Worm (Caenorhabditis elegans): ENCODE results near the gene prmt-5.

The prmt-5 gene

ce11 chrIII:5273396-5273857 lies 43.1 kb downstream of the prmt-5 start, which contains the start of gene ztf-8 (continued):
- TF ChIP-seq let-607 (tag; optimal IDR thresholded peaks at IDR 0.05) (no peak), hrde-1 (tag; optimal IDR thresholded peaks at IDR 0.05; ENCODE audit: borderline replicate concordance) (no peak), dpl-1 (GFP tag; optimal IDR thresholded peaks at IDR 0.05) (no peak), lin-40 (tag; optimal IDR thresholded peaks at IDR 0.05) (no peak), hlh-26 (GFP tag; conservative IDR thresholded peaks at IDR 0.05) (no peak), akir-1 (GFP tag; optimal IDR thresholded peaks at IDR 0.05) (no peak), mcd-1 (GFP tag; IDR thresholded peaks at IDR 0.05) (no peak), B0261.1 (tag; optimal IDR thresholded peaks at IDR 0.05) (peak; percentile 2), ceh-91 (GFP tag; IDR thresholded peaks at IDR 0.05) (no peak), Y53F4B.3 (GFP tag; IDR thresholded peaks at IDR 0.05) (no peak), tbx-9 (tag; optimal IDR thresholded peaks at IDR 0.05; ENCODE audit: borderline replicate concordance) (no peak), madf-3 (GFP tag; IDR thresholded peaks at IDR 0.05) (0 out of 2 replicates have a peak, but pooled peaks have one; percentile 51), let-526 (GFP tag; IDR thresholded peaks at IDR 0.05) (no peak), dpff-1 (tag; optimal IDR thresholded peaks at IDR 0.05) (peak; percentile 41), K12H6.12 (tag; optimal IDR thresholded peaks at IDR 0.05) (no peak), lsl-1 (GFP tag; optimal IDR thresholded peaks at IDR 0.05) (no peak), ceh-40 (GFP tag; IDR thresholded peaks at IDR 0.05) (no peak), cebp-1 (GFP tag; IDR thresholded peaks at IDR 0.05) (no peak), cebp-1 (tag; optimal IDR thresholded peaks at IDR 0.05) (peak; percentile 38), pha-4 (tag; optimal IDR thresholded peaks at IDR 0.05) (no peak), nfya-1 (tag; optimal IDR thresholded peaks at IDR 0.05; ENCODE audit: borderline replicate concordance, insufficient read depth) (no peak), unc-130 (GFP tag; optimal IDR thresholded peaks at IDR 0.05) (peak; percentile 10), sea-2 (GFP tag; IDR thresholded peaks at IDR 0.05) (no peak), B0336.3 (GFP tag; IDR thresholded peaks at IDR 0.05) (peak; percentile 72), Y53G8AR.9 (GFP tag; conservative IDR thresholded peaks at IDR 0.05) (peak; percentile 66; the same call in 1 of the 2 replicates), athp-1 (tag; optimal IDR thresholded peaks at IDR 0.05) (peak; percentile 42), ztf-25 (GFP tag; IDR thresholded peaks at IDR 0.05) (no peak), attf-6 (GFP tag; IDR thresholded peaks at IDR 0.05) (0 out of 2 replicates have a peak, but pooled peaks have one; percentile 47), lin-26 (GFP tag; IDR thresholded peaks at IDR 0.05) (no peak), snpc-4 (GFP tag; optimal IDR thresholded peaks at IDR 0.05) (no peak), snpc-4 (tag; optimal IDR thresholded peaks at IDR 0.05) (peak in 1 of 4 experiments; percentile 29), ceh-79 (tag; optimal IDR thresholded peaks at IDR 0.05) (no peak), T26A5.8 (tag; optimal IDR thresholded peaks at IDR 0.05) (peak; percentile 30), unc-62 (GFP tag; optimal IDR thresholded peaks at IDR 0.05) (no peak), hmg-1.2 (GFP tag; IDR thresholded peaks at IDR 0.05) (peak; percentile 18; the same call in 1 of the 2 replicates), Y56A3A.18 (GFP tag; IDR thresholded peaks at IDR 0.05) (no peak), ztf-6 (GFP tag; IDR thresholded peaks at IDR 0.05) (no peak), F52B5.7 (tag; optimal IDR thresholded peaks at IDR 0.05) (peak; percentile 10), ztf-18 (tag; optimal IDR thresholded peaks at IDR 0.05) (no peak), pbrm-1 (GFP tag; IDR thresholded peaks at IDR 0.05) (no peak), mel-28 (tag; optimal IDR thresholded peaks at IDR 0.05; ENCODE audit: borderline replicate concordance) (no peak), nhr-27 (tag; optimal IDR thresholded peaks at IDR 0.05) (no peak), cebp-2 (GFP tag; IDR thresholded peaks at IDR 0.05) (no peak), lag-1 (GFP tag; IDR thresholded peaks at IDR 0.05) (no peak), hmg-20 (GFP tag; IDR thresholded peaks at IDR 0.05) (no peak), mxl-1 (tag; optimal IDR thresholded peaks at IDR 0.05) (no peak), egl-18 (GFP tag; IDR thresholded peaks at IDR 0.05) (no peak), B0035.1 (tag; optimal IDR thresholded peaks at IDR 0.05) (no peak), efl-1 (GFP tag; optimal IDR thresholded peaks at IDR 0.05) (no peak)
